Fruit fly (Drosophila melanogaster) whole organism, embryonic: ENCODE data around the gene CG7557.

Experiments used
- B-H2 ChIP-seq: fragments of 200-800 bp; sonication (Bioruptor generic); optimal IDR thresholded peaks from 2 replicates; lab custom pipeline; 2018; ENCODE audit warnings: missing biosample characterization, mild to moderate bottlenecking, missing genetic modification characterization
- CG10366 ChIP-seq: fragments of 200-800 bp; sonication (Bioruptor generic); IDR thresholded peaks from 2 replicates; pipeline ENCODE4 v1.3.6; 2022; ENCODE audit warnings: missing biosample characterization, missing genetic modification characterization
- CG12219 ChIP-seq: fragments of 200-800 bp; sonication (Bioruptor generic); optimal IDR thresholded peaks from 3 replicates; lab custom pipeline; 2018; ENCODE audit warnings: missing biosample characterization, mild to moderate bottlenecking, missing genetic modification characterization
- CG1647 ChIP-seq: fragments of 200-800 bp; sonication (Bioruptor generic); optimal IDR thresholded peaks from 3 replicates; lab custom pipeline; 2016; ENCODE audit warnings: missing biosample characterization, missing genetic modification characterization
- CG2199 ChIP-seq: fragments of 200-800 bp; sonication (Bioruptor generic); IDR thresholded peaks from 3 replicates; pipeline ENCODE4 v1.3.6; 2022; ENCODE audit warnings: missing biosample characterization, missing genetic modification characterization
- CG3726 ChIP-seq: fragments of 200-800 bp; sonication (Bioruptor generic); IDR thresholded peaks from 3 replicates; pipeline ENCODE4, ENCODE4 v1.3.6; 2022; ENCODE audit warnings: missing biosample characterization, missing genetic modification characterization
- CG6791 ChIP-seq: fragments of 200-800 bp; sonication (Bioruptor generic); IDR thresholded peaks from 3 replicates; pipeline ENCODE4 v1.3.6; 2022; ENCODE audit warnings: missing biosample characterization, missing genetic modification characterization; ENCODE audit not compliant: partially characterized antibody
- CG7357 ChIP-seq: fragments of 200-800 bp; sonication (Bioruptor generic); IDR thresholded peaks from 3 replicates; pipeline ENCODE4 v1.3.6; 2022; ENCODE audit warnings: missing biosample characterization, missing genetic modification characterization
- CG8290 ChIP-seq, 3 experiments: fragments of 200-800 bp; sonication (Bioruptor generic); optimal IDR thresholded peaks; 2 replicates each; lab custom pipeline; 2016 to 2019; ENCODE audit warnings: missing biosample characterization in 3 of 3, missing genetic modification characterization in 3 of 3, mild to moderate bottlenecking in 2 of 3, moderate library complexity in 1 of 3
- CoRest ChIP-seq: fragments of 200-800 bp; sonication (Bioruptor generic); optimal IDR thresholded peaks from 3 replicates; lab custom pipeline; 2018; ENCODE audit warnings: missing biosample characterization, mild to moderate bottlenecking, missing genetic modification characterization, moderate library complexity
- D ChIP-seq, 2 experiments: fragments of 200-800 bp in 1 of 2; fragments of >200 bp in 1 of 2; sonication (Bioruptor generic) in 1 of 2; optimal IDR thresholded peaks; 2 replicates in 1 of 2; 3 replicates in 1 of 2; lab custom pipeline; 2017; ENCODE audit warnings: mild to moderate bottlenecking in 1 of 2, missing biosample characterization in 1 of 2, missing genetic modification characterization in 1 of 2, missing genetic modification reagents in 1 of 2
- Dbx ChIP-seq: fragments of 200-800 bp; sonication (Bioruptor generic); IDR thresholded peaks from 3 replicates; pipeline ENCODE4 v1.3.6; 2022; ENCODE audit warnings: missing biosample characterization, missing genetic modification characterization
- Ets65A ChIP-seq: fragments of 200-800 bp; sonication (Bioruptor generic); peaks from one replicate; lab custom pipeline; 2016; ENCODE audit warnings: missing biosample characterization, missing genetic modification characterization
- Gsc ChIP-seq: fragments of 200-800 bp; sonication (Bioruptor generic); IDR thresholded peaks from 2 replicates; pipeline ENCODE4 v1.3.6; 2022; ENCODE audit warnings: missing biosample characterization, missing genetic modification characterization
- H2.0 ChIP-seq: fragments of 200-800 bp; sonication (Bioruptor generic); IDR thresholded peaks from 2 replicates; pipeline ENCODE4 v1.3.6; 2022; ENCODE audit warnings: missing biosample characterization, missing genetic modification characterization
- Hey ChIP-seq: fragments of 200-800 bp; sonication (Bioruptor generic); optimal IDR thresholded peaks from 3 replicates; lab custom pipeline; 2018; ENCODE audit warnings: missing biosample characterization, mild to moderate bottlenecking, missing genetic modification characterization
- NC2β ChIP-seq: fragments of 200-800 bp; sonication (Bioruptor generic); optimal IDR thresholded peaks from 2 replicates; lab custom pipeline; 2016; ENCODE audit warnings: missing biosample characterization, missing genetic modification characterization
- Ptx1 ChIP-seq: fragments of 200-800 bp; sonication (Bioruptor generic); IDR thresholded peaks from 2 replicates; pipeline ENCODE4 v1.3.6; 2022; ENCODE audit warnings: missing biosample characterization, missing genetic modification characterization
- Ravus ChIP-seq: fragments of 200-800 bp; sonication (Bioruptor generic); IDR thresholded peaks from 2 replicates; pipeline ENCODE4 v1.3.6; 2022; ENCODE audit warnings: missing biosample characterization, missing genetic modification characterization
- Side ChIP-seq: fragments of 200-800 bp; sonication (Bioruptor generic); optimal IDR thresholded peaks from 2 replicates; lab custom pipeline; 2016; ENCODE audit warnings: missing biosample characterization, missing genetic modification characterization
- Vsx1 ChIP-seq: fragments of 200-800 bp; sonication (Bioruptor generic); optimal IDR thresholded peaks from 2 replicates; lab custom pipeline; 2017; ENCODE audit warnings: missing biosample characterization, mild to moderate bottlenecking, missing genetic modification characterization, missing genetic modification reagents
- ara ChIP-seq: fragments of 200-800 bp; sonication (Bioruptor generic); IDR thresholded peaks from 2 replicates; pipeline ENCODE4 v1.3.6; 2022; ENCODE audit warnings: missing biosample characterization, missing genetic modification characterization
- caup ChIP-seq: fragments of 200-800 bp; sonication (Bioruptor generic); optimal IDR thresholded peaks from 3 replicates; lab custom pipeline; 2017; ENCODE audit warnings: missing biosample characterization, mild to moderate bottlenecking, missing genetic modification characterization, moderate library complexity; ENCODE audit not compliant: severe bottlenecking
- crp ChIP-seq, 2 experiments: fragments of 200-800 bp; sonication (Bioruptor generic); optimal IDR thresholded peaks; 2 replicates in 1 of 2; 3 replicates in 1 of 2; lab custom pipeline; 2017; ENCODE audit warnings: missing biosample characterization in 2 of 2, missing genetic modification characterization in 2 of 2, mild to moderate bottlenecking in 1 of 2, moderate library complexity in 1 of 2
- dysf ChIP-seq: fragments of 200-800 bp; sonication (Bioruptor generic); IDR thresholded peaks from 3 replicates; pipeline ENCODE4 v1.3.6; 2022; ENCODE audit warnings: missing biosample characterization, missing genetic modification characterization
- fd102C ChIP-seq: fragments of 200-800 bp; sonication (Bioruptor generic); optimal IDR thresholded peaks from 2 replicates; lab custom pipeline; 2018; ENCODE audit warnings: missing biosample characterization, mild to moderate bottlenecking, missing genetic modification characterization, moderate library complexity
- fru ChIP-seq: fragments of >200 bp; optimal IDR thresholded peaks from 2 replicates; lab custom pipeline; 2017
- ftz-f1 ChIP-seq: fragments of 200-800 bp; sonication (Bioruptor generic); optimal IDR thresholded peaks from 2 replicates; lab custom pipeline; 2016; ENCODE audit warnings: missing biosample characterization, missing genetic modification characterization
- jumu ChIP-seq: fragments of 200-800 bp; sonication (Bioruptor generic); optimal IDR thresholded peaks from 3 replicates; lab custom pipeline; 2016; ENCODE audit warnings: missing biosample characterization, missing genetic modification characterization
- kah ChIP-seq: fragments of 200-800 bp; sonication (Bioruptor generic); optimal IDR thresholded peaks from 2 replicates; lab custom pipeline; 2018; ENCODE audit warnings: missing biosample characterization, mild to moderate bottlenecking, missing genetic modification characterization
- kni ChIP-seq: fragments of 200-800 bp; sonication (Bioruptor generic); optimal IDR thresholded peaks from 3 replicates; lab custom pipeline; 2017; ENCODE audit warnings: mild to moderate bottlenecking, missing biosample characterization, missing genetic modification reagents, missing genetic modification characterization
- lov ChIP-seq, 2 experiments: fragments of 200-800 bp in 1 of 2; fragments of >200 bp in 1 of 2; sonication (Bioruptor generic) in 1 of 2; IDR thresholded peaks in 1 of 2; optimal IDR thresholded peaks in 1 of 2; 2 replicates in 1 of 2; 3 replicates in 1 of 2; pipeline versions ENCODE4 v1.3.6 to Lab custom; 2017 to 2022; ENCODE audit warnings: missing biosample characterization in 1 of 2, missing genetic modification characterization in 1 of 2
- mirr ChIP-seq: fragments of 200-800 bp; sonication (Bioruptor generic); optimal IDR thresholded peaks from 3 replicates; lab custom pipeline; 2018; ENCODE audit warnings: missing biosample characterization, mild to moderate bottlenecking, missing genetic modification characterization
- p53 ChIP-seq: fragments of 200-800 bp; sonication (Bioruptor generic); optimal IDR thresholded peaks from 2 replicates; lab custom pipeline; 2016; ENCODE audit warnings: missing biosample characterization, missing genetic modification characterization
- prd ChIP-seq, 3 experiments: fragments of >200 bp in 2 of 3; fragments of 200-800 bp in 1 of 3; sonication (Bioruptor generic) in 1 of 3; optimal IDR thresholded peaks in 2 of 3; IDR thresholded peaks in 1 of 3; 2 replicates in 2 of 3; 3 replicates in 1 of 3; pipeline versions ENCODE4 v1.3.6 to Lab custom; 2017 to 2022; ENCODE audit warnings: missing biosample characterization in 1 of 3, missing genetic modification characterization in 1 of 3
- sens ChIP-seq: fragments of 200-800 bp; sonication (Bioruptor generic); peaks from one replicate; lab custom pipeline; 2016; ENCODE audit warnings: missing biosample characterization, missing genetic modification characterization
- sisA ChIP-seq: fragments of 200-800 bp; sonication (Bioruptor generic); IDR thresholded peaks from 2 replicates; pipeline ENCODE4 v1.3.6; 2022; ENCODE audit warnings: missing biosample characterization, missing genetic modification characterization
- sob ChIP-seq: fragments of 200-800 bp; sonication (Bioruptor generic); IDR thresholded peaks from 2 replicates; pipeline ENCODE4 v1.3.6; 2022; ENCODE audit warnings: missing biosample characterization, missing genetic modification characterization
- tap ChIP-seq: fragments of 200-800 bp; optimal IDR thresholded peaks from 3 replicates; lab custom pipeline; 2019; ENCODE audit warnings: missing biosample characterization, mild to moderate bottlenecking, missing genetic modification characterization, moderate library complexity

Gene CG7557

dm6 chr3L:11399437-11399836 lies 45.5 kb upstream of the CG7557 start (continued):
- no peak for TF ChIP-seq H2.0 (GFP tag; lab: Robert Waterston, UW)
- no peak for TF ChIP-seq ftz-f1
- no peak for TF ChIP-seq D (optimal IDR thresholded peaks at IDR 0.05; lab: Kevin White, UChicago)
- no peak for TF ChIP-seq D (GFP tag; optimal IDR thresholded peaks at IDR 0.05; lab: Kevin White, UChicago)
- no peak for TF ChIP-seq sens (GFP tag; lab: Kevin White, UChicago)
- no peak for TF ChIP-seq CG1647 (GFP tag; lab: Kevin White, UChicago)
- TF ChIP-seq fd102C (GFP tag; lab: Kevin White, UChicago) = no peak
- TF ChIP-seq crp (GFP tag; optimal IDR thresholded peaks at IDR 0.05; lab: Kevin White, UChicago) = no peak
- TF ChIP-seq fru = no peak
- no peak for TF ChIP-seq Ptx1
- TF ChIP-seq Ravus (GFP tag; lab: Robert Waterston, UW) = no peak
- no peak for TF ChIP-seq sisA (GFP tag; lab: Robert Waterston, UW)
- TF ChIP-seq Side (GFP tag; lab: Kevin White, UChicago) = no peak
- TF ChIP-seq caup = peak; percentile 23
- TF ChIP-seq kni = no peak
- no peak for TF ChIP-seq Gsc (GFP tag; lab: Robert Waterston, UW)
- peak; percentile 44 for TF ChIP-seq mirr

dm6 chr3L:11400262-11400661 lies 44.7 kb upstream of the CG7557 start:
- TF ChIP-seq lov (optimal IDR thresholded peaks at IDR 0.05; lab: Kevin White, UChicago) (no peak), lov (GFP tag; IDR thresholded peaks at IDR 0.05; lab: Robert Waterston, UW) (0 out of 3 replicates have a peak, but pooled peaks have one; percentile 54), Vsx1 (no peak), p53 (GFP tag; lab: Kevin White, UChicago) (no peak), CG7357 (GFP tag; lab: Robert Waterston, UW) (no peak), sob (GFP tag; lab: Robert Waterston, UW) (0 out of 2 replicates have a peak, but pooled peaks have one; percentile 13), jumu (GFP tag; lab: Kevin White, UChicago) (no peak), NC2β (no peak), CG12219 (GFP tag; lab: Kevin White, UChicago) (no peak), dysf (no peak), CG3726 (GFP tag; lab: Robert Waterston, UW) (0 out of 3 replicates have a peak, but pooled peaks have one; percentile 25), CG6791 (GFP tag; lab: Robert Waterston, UW) (0 out of 3 replicates have a peak, but pooled peaks have one; percentile 23), CG8290 (GFP tag; optimal IDR thresholded peaks at IDR 0.05; lab: Kevin White, UChicago) (no peak), CG8290 (tag; optimal IDR thresholded peaks at IDR 0.05; lab: Kevin White, UChicago) (peak in 1 of 2 experiments; percentile 49), CG2199 (GFP tag; lab: Robert Waterston, UW) (0 out of 3 replicates have a peak, but pooled peaks have one; percentile 53), CoRest (no peak), kah (GFP tag; lab: Kevin White, UChicago) (no peak), prd (optimal IDR thresholded peaks at IDR 0.05; lab: Kevin White, UChicago) (no peak), prd (GFP tag; IDR thresholded peaks at IDR 0.05; lab: Robert Waterston, UW) (no peak), Dbx (peak; percentile 39; the same call in 1 of the 3 replicates), ara (GFP tag; lab: Robert Waterston, UW) (0 out of 2 replicates have a peak, but pooled peaks have one; percentile 22), Ets65A (peak; percentile 57), B-H2 (GFP tag; lab: Kevin White, UChicago) (no peak), tap (tag; lab: Kevin White, UChicago) (no peak), CG10366 (no peak), Hey (tag; lab: Kevin White, UChicago) (peak; percentile 7)
